Worm (Caenorhabditis elegans): ENCODE results near the gene aqp-2.

DNA sequence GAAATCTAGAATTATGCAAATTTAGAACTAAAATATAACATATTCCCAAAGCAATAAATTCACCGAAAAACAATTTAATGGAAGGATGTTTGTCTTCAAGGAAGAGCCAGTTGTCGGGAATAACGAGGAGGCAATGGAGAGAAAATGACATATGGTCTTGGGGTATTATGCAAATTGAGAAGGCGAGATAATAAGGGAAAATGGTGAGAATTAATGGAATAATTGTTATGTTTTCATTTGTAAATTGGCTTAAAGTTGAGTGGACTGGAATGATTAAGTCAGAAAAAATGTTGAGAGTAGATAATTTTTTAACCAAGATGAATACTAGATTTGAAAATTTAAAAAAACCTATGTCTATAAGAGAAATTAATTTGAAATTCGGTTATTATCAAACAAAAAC is 43.1 kb upstream of the aqp-2 start:
- no peak for TF ChIP-seq ZK546.5 (tag; optimal IDR thresholded peaks at IDR 0.05)
- TF ChIP-seq daf-12 (tag; optimal IDR thresholded peaks at IDR 0.05): no peak
- TF ChIP-seq pha-4 (tag; optimal IDR thresholded peaks at IDR 0.05): no peak
- no peak for TF ChIP-seq unc-39 (tag; optimal IDR thresholded peaks at IDR 0.05)
- TF ChIP-seq zag-1 (tag; optimal IDR thresholded peaks at IDR 0.05): no peak
- no peak for TF ChIP-seq aly-2 (tag; optimal IDR thresholded peaks at IDR 0.05)
- TF ChIP-seq ceh-28 (tag; optimal IDR thresholded peaks at IDR 0.05): no peak
- no peak for TF ChIP-seq unc-62 (GFP tag; optimal IDR thresholded peaks at IDR 0.05)
- TF ChIP-seq nhr-28 (tag; optimal IDR thresholded peaks at IDR 0.05): no peak
- no peak for TF ChIP-seq tbx-2 (tag; optimal IDR thresholded peaks at IDR 0.05)
- no peak for TF ChIP-seq lin-39 (tag; optimal IDR thresholded peaks at IDR 0.05)
- no peak for TF ChIP-seq nhr-25 (tag; optimal IDR thresholded peaks at IDR 0.05)

Data from whole organism, L3 larva.